Fruit fly (Drosophila melanogaster) ovary, adult (tissue): ENCODE measurements around the gene Cdep.

Experiments used
- CG17801 ChIP-seq: fragments of 200-800 bp; optimal IDR thresholded peaks from 2 replicates; lab custom pipeline; 2019; ENCODE audit warnings: missing biosample characterization, mild to moderate bottlenecking, missing genetic modification characterization, moderate library complexity; ENCODE audit not compliant: partially characterized antibody

Gene Cdep

dm6 chr3R:4901189-4901588 lies 9.2 kb upstream of the Cdep start:
- no peak for TF ChIP-seq CG17801 (GFP tag; lab: Kevin White, UChicago)

DNA sequence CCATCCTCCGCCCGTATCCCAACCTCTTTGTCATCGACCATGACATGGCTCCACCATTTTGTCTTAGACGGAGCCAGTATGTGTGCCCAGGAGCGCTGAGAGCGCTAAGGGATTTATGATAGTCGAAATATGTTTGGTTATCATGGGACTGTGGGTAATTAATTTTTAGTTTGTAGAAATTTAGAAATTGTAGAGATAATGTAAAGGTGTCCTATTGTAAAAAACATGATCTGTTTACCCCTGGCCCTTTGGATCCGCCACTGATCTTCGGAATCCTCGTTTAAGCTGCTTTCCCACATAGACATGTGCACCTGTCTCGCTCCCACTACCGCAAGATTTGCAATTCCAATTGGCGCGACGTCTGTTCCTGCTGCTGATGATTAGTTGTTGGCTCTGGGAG lies 8.6 kb upstream of the Cdep start:
- TF ChIP-seq CG17801 (GFP tag; lab: Kevin White, UChicago) = no peak

DNA sequence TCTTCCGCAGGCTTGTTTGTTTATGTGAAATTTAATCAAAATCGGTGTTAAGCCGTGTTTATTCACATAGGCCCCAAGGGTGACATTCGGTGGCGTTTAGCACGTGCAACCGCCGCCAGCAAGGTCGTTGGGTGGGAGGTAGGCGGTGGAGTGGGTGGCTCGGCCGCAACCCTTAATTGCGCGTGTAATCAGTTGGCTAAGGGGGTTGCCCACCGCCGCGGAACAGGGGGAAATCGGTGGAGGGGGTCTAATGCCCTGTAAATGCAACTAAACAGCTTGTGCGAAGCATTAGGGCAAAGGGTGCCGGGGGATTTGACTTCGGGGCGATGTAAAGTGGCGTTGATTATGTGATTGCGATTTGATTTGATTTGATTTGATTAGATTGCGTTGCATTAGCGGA lies 6.8 kb upstream of the Cdep start:
- no peak for TF ChIP-seq CG17801 (GFP tag; lab: Kevin White, UChicago)

dm6 chr3R:4904844-4905243 lies 5.5 kb upstream of the Cdep start:
- no peak for TF ChIP-seq CG17801 (GFP tag; lab: Kevin White, UChicago)

DNA sequence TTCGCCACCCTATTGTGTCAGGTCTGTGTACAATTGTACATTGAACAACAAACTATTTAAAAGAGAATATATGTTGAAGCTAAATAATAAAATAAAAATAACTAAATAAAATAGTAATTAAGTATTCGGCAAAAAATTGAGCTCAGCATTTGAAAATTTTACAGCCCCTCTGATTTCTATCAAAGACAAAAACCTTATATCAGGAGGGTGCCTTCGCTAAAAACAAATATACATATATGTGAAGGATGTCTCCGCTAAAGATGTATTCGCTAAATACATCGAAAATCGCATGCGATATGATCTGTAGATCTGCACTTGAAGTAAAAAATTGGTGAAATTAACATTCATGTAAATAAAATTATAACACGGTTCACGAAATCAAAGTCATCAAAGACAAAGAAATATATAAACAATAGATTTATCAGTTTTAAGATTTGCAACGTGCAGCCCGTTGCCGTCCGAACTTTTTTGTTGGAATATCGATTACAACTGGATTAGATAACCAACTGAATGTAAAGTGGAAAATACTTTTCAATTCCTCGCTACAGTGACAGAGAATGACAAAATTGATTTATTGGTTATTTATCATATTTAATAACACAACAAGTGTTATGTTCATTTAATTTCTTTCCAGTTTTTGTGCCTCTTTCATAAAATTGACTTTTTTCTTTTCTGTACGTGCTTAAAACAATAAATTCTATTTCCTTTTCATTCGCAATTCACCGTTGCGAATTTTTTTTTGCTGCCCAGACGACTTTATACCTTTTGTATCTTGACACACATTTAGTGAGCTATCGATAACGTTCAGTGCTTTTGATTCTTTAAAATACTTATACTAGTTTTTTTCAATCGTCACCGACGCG lies 4.4 kb upstream of the Cdep start, which contains the start of gene Gnf1:
Gnf1 (plus strand) TSS at position 859 of the 863 bp plus-strand sequence.
- TF ChIP-seq CG17801 (GFP tag; lab: Kevin White, UChicago) = no peak

DNA sequence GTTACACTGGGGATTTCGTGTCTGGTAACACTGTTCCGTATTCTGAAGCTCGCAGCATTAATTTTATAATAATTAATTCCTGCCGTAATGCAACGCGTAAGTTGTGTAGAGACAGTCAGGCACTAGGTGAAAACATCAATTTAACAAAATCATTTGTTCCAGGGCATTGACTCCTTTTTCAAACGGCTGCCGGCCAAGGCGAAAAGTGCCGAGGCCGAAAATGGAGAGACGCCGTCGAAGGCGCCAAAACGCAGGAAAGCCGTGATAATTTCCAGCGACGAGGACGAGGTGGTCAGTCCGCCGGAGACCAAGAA lies 3.8 kb upstream of the Cdep start:
- TF ChIP-seq CG17801 (GFP tag; lab: Kevin White, UChicago) = no peak

- no peak for TF ChIP-seq CG17801 (GFP tag; lab: Kevin White, UChicago)
These were observed 538 bp downstream of the Cdep start for dm6 chr3R:4910839-4911341.

dm6 chr3R:4912130-4912549 lies 1.8 kb downstream of the Cdep start:
- TF ChIP-seq CG17801 (GFP tag; lab: Kevin White, UChicago) = peak; percentile 30

DNA sequence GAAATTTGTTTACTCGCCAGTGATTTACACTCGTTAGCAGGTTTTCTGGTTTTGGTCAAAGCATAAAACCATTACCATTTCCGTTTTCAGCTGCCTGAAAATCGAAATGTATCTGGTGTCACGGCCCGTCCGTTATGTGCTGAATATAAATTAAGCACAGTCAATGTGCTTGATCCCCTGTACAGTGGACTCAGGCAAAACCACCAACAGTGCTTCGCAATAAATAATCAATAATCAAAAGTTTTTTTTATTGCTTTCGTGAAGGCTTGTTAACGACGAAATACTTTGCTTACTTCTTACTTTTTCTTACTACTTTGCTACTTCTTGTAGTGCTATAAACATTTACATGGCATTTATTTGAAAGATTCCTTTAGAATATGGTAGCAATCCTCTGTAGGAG lies 2.8 kb downstream of the Cdep start:
- TF ChIP-seq CG17801 (GFP tag; lab: Kevin White, UChicago) = no peak

DNA sequence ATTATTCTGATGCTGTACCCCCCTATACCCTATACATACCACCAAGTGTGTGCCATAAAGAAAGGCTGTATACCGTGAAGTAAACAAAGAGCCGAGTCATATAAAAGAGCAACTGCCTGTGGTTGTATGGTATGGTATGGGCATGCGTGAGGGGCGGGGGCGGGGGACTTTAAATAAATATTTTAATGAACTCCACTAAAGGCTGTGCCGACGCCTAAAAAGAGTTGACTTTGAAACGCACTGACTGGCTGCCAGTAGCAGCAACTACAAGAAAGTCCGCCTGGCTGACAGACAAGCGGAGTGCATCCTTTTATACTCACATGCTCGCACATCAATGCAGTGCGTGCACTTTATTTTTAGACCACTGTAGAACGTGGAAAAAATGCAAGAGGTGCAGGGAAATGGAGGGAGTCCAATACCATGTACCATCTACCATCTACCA lies 4.1 kb downstream of the Cdep start:
- TF ChIP-seq CG17801 (GFP tag; lab: Kevin White, UChicago) = no peak

- TF ChIP-seq CG17801 (GFP tag; lab: Kevin White, UChicago) = no peak
These were observed 37.4 kb downstream of the Cdep start for dm6 chr3R:4947732-4948131.

DNA sequence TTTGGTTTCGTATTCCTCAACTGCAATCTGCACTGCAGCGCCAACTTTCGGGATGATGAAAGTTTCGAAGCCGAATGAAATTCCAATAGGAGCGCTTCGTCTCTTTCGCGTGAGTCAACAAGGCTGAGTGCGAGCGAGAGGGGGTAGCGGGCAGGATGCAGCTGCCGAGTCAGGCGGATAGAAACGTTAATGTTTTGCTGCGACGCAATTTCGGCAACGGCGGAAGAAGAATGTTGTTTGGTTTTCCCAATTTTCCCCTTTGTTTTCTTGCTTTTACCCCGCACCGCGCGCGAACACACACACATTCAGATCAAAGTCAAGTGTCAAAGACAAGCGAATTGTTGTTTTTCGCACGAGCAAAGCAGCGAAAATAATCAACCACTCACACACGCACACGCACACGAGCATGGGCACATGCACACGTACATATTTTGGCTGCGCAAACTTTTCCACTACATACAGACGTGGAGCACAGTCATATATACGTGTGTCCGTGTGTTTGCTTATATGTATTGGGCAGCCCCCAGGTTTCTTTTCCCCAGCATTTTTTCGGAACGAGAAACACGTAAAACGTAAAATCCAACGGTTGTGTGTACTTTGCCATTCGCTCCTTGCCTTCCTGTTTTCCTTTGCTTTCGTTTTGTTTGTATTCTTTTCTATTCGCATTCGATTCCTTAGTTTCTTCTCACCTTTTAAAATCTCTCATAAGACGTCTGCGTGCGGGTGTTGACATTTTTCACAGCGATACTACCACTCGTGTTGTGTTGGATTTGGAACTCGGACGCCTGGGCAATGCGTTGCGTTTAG lies 41.6 kb downstream of the Cdep start:
- TF ChIP-seq CG17801 (GFP tag; lab: Kevin White, UChicago) = peak; percentile 27

- TF ChIP-seq CG17801 (GFP tag; lab: Kevin White, UChicago) = no peak
These were observed 42.2 kb downstream of the Cdep start, which contains the start of gene Ubc6 for dm6 chr3R:4952571-4952929. Ubc6 (minus strand) TSS chr3R:4952682.

dm6 chr3R:4955152-4955551 lies 44.8 kb downstream of the Cdep start, which contains the start of gene Jhbp3:
Jhbp3 (minus strand) TSS chr3R:4955252.
- no peak for TF ChIP-seq CG17801 (GFP tag; lab: Kevin White, UChicago)

- no peak for TF ChIP-seq CG17801 (GFP tag; lab: Kevin White, UChicago)
These were observed 47.5 kb downstream of the Cdep start for dm6 chr3R:4957812-4958211.
